Worm (Caenorhabditis elegans) whole organism, L1 larva: Measurements from ENCODE around the gene H10D18.1.

Experiments used
- C16A3.4 ChIP-seq: fragments of 150-350 bp; optimal IDR thresholded peaks from 2 replicates; lab custom pipeline; 2014; ENCODE audit warnings: missing biosample characterization, missing genetic modification characterization
- aha-1 ChIP-seq: fragments of 150-350 bp; optimal IDR thresholded peaks from 2 replicates; lab custom pipeline; 2014; ENCODE audit warnings: missing biosample characterization, missing genetic modification characterization
- ama-1 ChIP-seq: fragments of 150-350 bp; optimal IDR thresholded peaks from 2 replicates; lab custom pipeline; 2014
- ceh-82 ChIP-seq, 3 experiments: fragments of 150-350 bp in 1 of 3; sonication (generic microtip) in 2 of 3; optimal IDR thresholded peaks; 2 replicates each; lab custom pipeline; 2014 to 2017; ENCODE audit warnings: missing biosample characterization in 3 of 3, missing genetic modification characterization in 3 of 3
- ceh-88 ChIP-seq: fragments of 200-800 bp; sonication (Bioruptor generic); IDR thresholded peaks from 2 replicates; pipeline ENCODE4 v1.3.6; 2022; ENCODE audit warnings: missing genetic modification characterization, missing compliant biosample characterization
- efl-1 ChIP-seq, 4 experiments: fragments of 150-350 bp; optimal IDR thresholded peaks in 3 of 4; peaks in 1 of 4; 1 replicate in 1 of 4; 2 replicates in 3 of 4; lab custom pipeline; 2014; ENCODE audit warnings: missing biosample characterization in 2 of 4, missing genetic modification characterization in 2 of 4, missing genetic modification reagents in 2 of 4
- elt-2 ChIP-seq: sonication (generic microtip); optimal IDR thresholded peaks from 2 replicates; lab custom pipeline; 2016; ENCODE audit warnings: missing genetic modification characterization, mild to moderate bottlenecking, inconsistent platforms, missing compliant biosample characterization, missing genetic modification reagents
- ets-5 ChIP-seq: fragments of 200-800 bp; sonication (Bioruptor generic); IDR thresholded peaks from 2 replicates; pipeline ENCODE4 v1.3.6; 2022; ENCODE audit warnings: missing genetic modification characterization, missing compliant biosample characterization
- fkh-10 ChIP-seq: sonication (generic microtip); optimal IDR thresholded peaks from 2 replicates; lab custom pipeline; 2017; ENCODE audit warnings: missing biosample characterization, missing genetic modification reagents, missing genetic modification characterization
- hpl-2 ChIP-seq: fragments of 150-350 bp; optimal IDR thresholded peaks from 2 replicates; lab custom pipeline; 2014; ENCODE audit warnings: missing biosample characterization, missing genetic modification reagents, missing genetic modification characterization
- irx-1 ChIP-seq: sonication (generic microtip); optimal IDR thresholded peaks from 2 replicates; lab custom pipeline; 2016; ENCODE audit warnings: missing genetic modification characterization, missing compliant biosample characterization
- lin-13 ChIP-seq: fragments of 150-350 bp; optimal IDR thresholded peaks from 2 replicates; lab custom pipeline; 2014; ENCODE audit warnings: missing biosample characterization, missing genetic modification reagents, missing genetic modification characterization
- nhr-11 ChIP-seq: fragments of 150-350 bp; optimal IDR thresholded peaks from 2 replicates; lab custom pipeline; 2014; ENCODE audit warnings: missing biosample characterization, missing genetic modification characterization
- nhr-19 ChIP-seq: fragments of 200-800 bp; sonication (Bioruptor generic); conservative IDR thresholded peaks from 2 replicates; pipeline ENCODE4 v1.3.6; 2022; ENCODE audit warnings: missing genetic modification characterization, missing compliant biosample characterization
- nhr-90 ChIP-seq: sonication (generic microtip); optimal IDR thresholded peaks from 2 replicates; lab custom pipeline; 2016; ENCODE audit warnings: mild to moderate bottlenecking, missing genetic modification characterization, missing compliant biosample characterization; ENCODE audit not compliant: poor library complexity
- pqm-1 ChIP-seq: sonication (generic microtip); optimal IDR thresholded peaks from 3 replicates; lab custom pipeline; 2017; ENCODE audit warnings: missing biosample characterization, missing genetic modification characterization
- skn-1 ChIP-seq: fragments of 150-350 bp; optimal IDR thresholded peaks from 2 replicates; lab custom pipeline; 2014; ENCODE audit warnings: missing biosample characterization, missing genetic modification characterization
- snu-23 ChIP-seq: sonication (generic microtip); optimal IDR thresholded peaks from 2 replicates; lab custom pipeline; 2016; ENCODE audit warnings: missing genetic modification characterization, missing compliant biosample characterization
- sptf-1 ChIP-seq: fragments of 150-350 bp; optimal IDR thresholded peaks from 2 replicates; lab custom pipeline; 2014; ENCODE audit warnings: missing biosample characterization, missing genetic modification characterization
- tbx-2 ChIP-seq: sonication (generic microtip); optimal IDR thresholded peaks from 2 replicates; lab custom pipeline; 2016; ENCODE audit warnings: missing genetic modification characterization, missing compliant biosample characterization
- xbp-1 ChIP-seq: sonication (generic microtip); optimal IDR thresholded peaks from 2 replicates; lab custom pipeline; 2016; ENCODE audit warnings: missing genetic modification characterization, missing compliant biosample characterization
- zag-1 ChIP-seq: fragments of 150-350 bp; optimal IDR thresholded peaks from 2 replicates; lab custom pipeline; 2014; ENCODE audit warnings: missing biosample characterization, missing genetic modification characterization

Gene H10D18.1

DNA sequence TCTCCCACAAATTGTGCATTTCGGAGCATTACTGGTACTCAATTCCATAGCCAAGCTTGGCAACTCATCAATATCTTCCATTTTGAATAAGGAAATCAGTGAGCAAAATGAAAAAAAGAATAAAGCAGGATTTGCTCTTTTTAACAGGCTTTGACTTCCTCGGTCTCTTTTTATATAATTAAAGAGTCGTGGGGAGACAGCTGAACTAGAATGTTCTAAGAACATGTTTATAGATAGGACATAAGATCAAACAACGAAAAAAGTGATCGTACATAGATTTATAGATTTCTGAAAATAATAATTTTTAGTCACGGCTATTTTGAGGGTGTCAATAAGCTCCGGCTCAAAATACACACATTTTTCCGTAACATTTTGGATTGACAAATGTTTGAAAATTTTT, 45.1 kb downstream of the H10D18.1 start, which contains the start of gene nhr-189 (continued):
- TF ChIP-seq ceh-82 (tag; optimal IDR thresholded peaks at IDR 0.05; lab: Kevin White, UChicago) (no peak), xbp-1 (no peak), efl-1 (optimal IDR thresholded peaks at IDR 0.05; lab: Kevin White, UChicago) (no peak), efl-1 (GFP tag; optimal IDR thresholded peaks at IDR 0.05 in 1 of 2; lab: Kevin White, UChicago) (no peak), irx-1 (tag; lab: Kevin White, UChicago) (no peak)
- TF ChIP-seq, all 84 proteins: peak for 5

DNA sequence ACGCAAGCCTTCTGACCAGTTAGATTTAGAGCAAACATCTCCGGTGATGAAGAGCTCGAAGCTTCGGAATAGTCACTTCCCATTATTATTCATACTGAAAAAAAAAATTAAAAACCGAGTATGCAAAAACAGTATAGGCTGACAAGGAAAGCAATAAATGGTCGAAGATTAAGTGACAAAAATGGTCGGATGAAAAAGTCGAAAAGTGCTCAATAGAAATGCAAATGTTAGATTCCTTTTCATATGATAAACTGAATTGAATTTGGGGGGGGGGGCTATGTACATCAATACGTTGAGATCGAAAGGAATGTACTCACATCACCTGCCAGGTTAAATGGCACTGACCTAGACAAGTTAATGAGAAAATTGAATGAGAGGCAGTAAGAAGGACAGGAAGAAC, 47.8 kb downstream of the H10D18.1 start, which contains the start of gene nhr-187:
Gene nhr-187, minus strand, starts transcription at position 101 of the 400 bp plus-strand sequence.
- TF ChIP-seq fkh-10 (GFP tag; lab: Kevin White, UChicago) (no peak), skn-1 (tag; lab: Kevin White, UChicago) (no peak), nhr-19 (GFP tag; lab: Robert Waterston, UW) (no peak), ceh-88 (GFP tag; lab: Robert Waterston, UW) (no peak), tbx-2 (tag; lab: Kevin White, UChicago) (no peak), snu-23 (no peak), ets-5 (GFP tag; lab: Robert Waterston, UW) (no peak), elt-2 (tag; lab: Kevin White, UChicago) (no peak), sptf-1 (tag; lab: Kevin White, UChicago) (no peak), lin-13 (GFP tag; lab: Kevin White, UChicago) (no peak), C16A3.4 (tag; lab: Kevin White, UChicago) (no peak), nhr-90 (tag; lab: Kevin White, UChicago) (no peak), nhr-11 (tag; lab: Kevin White, UChicago) (no peak), pqm-1 (tag; lab: Kevin White, UChicago) (no peak)

DNA sequence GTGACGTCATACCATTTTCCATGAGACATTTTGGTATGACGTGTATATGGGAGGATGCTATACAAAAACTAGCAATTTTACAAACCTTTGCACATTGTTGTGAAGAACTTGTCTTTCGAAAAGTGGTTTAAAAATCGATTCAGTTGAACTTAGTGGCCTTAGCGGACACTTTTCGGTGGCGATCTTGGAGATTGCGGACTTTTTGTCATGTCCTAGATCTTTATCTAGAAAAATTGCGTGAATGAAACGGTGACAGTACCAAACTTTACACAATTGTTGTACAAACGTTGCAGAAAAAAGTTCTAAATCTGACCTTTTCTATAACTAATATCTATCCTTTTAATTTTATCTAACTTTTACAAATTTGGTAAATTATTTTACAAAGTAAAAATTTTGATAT, 50.3 kb downstream of the H10D18.1 start:
- no peak for TF ChIP-seq skn-1 (tag; lab: Kevin White, UChicago)
- TF ChIP-seq zag-1 (tag; lab: Kevin White, UChicago): no peak
- TF ChIP-seq tbx-2 (tag; lab: Kevin White, UChicago): no peak
- TF ChIP-seq hpl-2 (GFP tag; lab: Kevin White, UChicago): no peak
- TF ChIP-seq ama-1 (lab: Kevin White, UChicago): no peak
- TF ChIP-seq aha-1 (tag; lab: Kevin White, UChicago): no peak
